Worm (Caenorhabditis elegans): ENCODE data around the gene pycr-4.
A peak's percentile ranks its signal among the peaks of the same experiment; 100 is the strongest.

Gene pycr-4

ce11 chrIV:7488457-7488783, 11.3 kb upstream of the pycr-4 start (continued):
- no peak for TF ChIP-seq ctbp-1 (GFP tag; IDR thresholded peaks at IDR 0.05)
- TF ChIP-seq unc-130 (GFP tag; optimal IDR thresholded peaks at IDR 0.05), result no peak
- TF ChIP-seq D1046.2 (GFP tag; IDR thresholded peaks at IDR 0.05), result peak; percentile 70; the same call in 1 of the 2 replicates
- TF ChIP-seq nhr-6 (tag; optimal IDR thresholded peaks at IDR 0.05), result no peak
- TF ChIP-seq pqm-1 (tag; optimal IDR thresholded peaks at IDR 0.05), result no peak
- TF ChIP-seq daf-16 (GFP tag; optimal IDR thresholded peaks at IDR 0.05), result no peak
- no peak for TF ChIP-seq daf-16 (tag; optimal IDR thresholded peaks at IDR 0.05)
- no peak for TF ChIP-seq R02D3.7 (tag; optimal IDR thresholded peaks at IDR 0.05)
- no peak for TF ChIP-seq mep-1 (tag; optimal IDR thresholded peaks at IDR 0.05)
- no peak; the same call in 1 of the 2 replicates for TF ChIP-seq set-16 (GFP tag; IDR thresholded peaks at IDR 0.05)
- no peak for TF ChIP-seq unc-62 (GFP tag; optimal IDR thresholded peaks at IDR 0.05 in 1 of 2)
- TF ChIP-seq unc-62 (tag; optimal IDR thresholded peaks at IDR 0.05), result no peak
- TF ChIP-seq F37D6.2 (tag; optimal IDR thresholded peaks at IDR 0.05), result no peak
- TF ChIP-seq lir-3 (tag; optimal IDR thresholded peaks at IDR 0.05), result no peak
- no peak for TF ChIP-seq egl-27 (tag; optimal IDR thresholded peaks at IDR 0.05)
- no peak for TF ChIP-seq ceh-32 (tag; optimal IDR thresholded peaks at IDR 0.05; ENCODE audit: poor library complexity)
- no peak for TF ChIP-seq jun-1 (tag; optimal IDR thresholded peaks at IDR 0.05)
- no peak for TF ChIP-seq rbr-2 (tag; optimal IDR thresholded peaks at IDR 0.05)
- TF ChIP-seq daf-12 (tag; optimal IDR thresholded peaks at IDR 0.05), result no peak
- no peak for TF ChIP-seq duxl-1 (tag; optimal IDR thresholded peaks at IDR 0.05; ENCODE audit: poor library complexity)

DNA sequence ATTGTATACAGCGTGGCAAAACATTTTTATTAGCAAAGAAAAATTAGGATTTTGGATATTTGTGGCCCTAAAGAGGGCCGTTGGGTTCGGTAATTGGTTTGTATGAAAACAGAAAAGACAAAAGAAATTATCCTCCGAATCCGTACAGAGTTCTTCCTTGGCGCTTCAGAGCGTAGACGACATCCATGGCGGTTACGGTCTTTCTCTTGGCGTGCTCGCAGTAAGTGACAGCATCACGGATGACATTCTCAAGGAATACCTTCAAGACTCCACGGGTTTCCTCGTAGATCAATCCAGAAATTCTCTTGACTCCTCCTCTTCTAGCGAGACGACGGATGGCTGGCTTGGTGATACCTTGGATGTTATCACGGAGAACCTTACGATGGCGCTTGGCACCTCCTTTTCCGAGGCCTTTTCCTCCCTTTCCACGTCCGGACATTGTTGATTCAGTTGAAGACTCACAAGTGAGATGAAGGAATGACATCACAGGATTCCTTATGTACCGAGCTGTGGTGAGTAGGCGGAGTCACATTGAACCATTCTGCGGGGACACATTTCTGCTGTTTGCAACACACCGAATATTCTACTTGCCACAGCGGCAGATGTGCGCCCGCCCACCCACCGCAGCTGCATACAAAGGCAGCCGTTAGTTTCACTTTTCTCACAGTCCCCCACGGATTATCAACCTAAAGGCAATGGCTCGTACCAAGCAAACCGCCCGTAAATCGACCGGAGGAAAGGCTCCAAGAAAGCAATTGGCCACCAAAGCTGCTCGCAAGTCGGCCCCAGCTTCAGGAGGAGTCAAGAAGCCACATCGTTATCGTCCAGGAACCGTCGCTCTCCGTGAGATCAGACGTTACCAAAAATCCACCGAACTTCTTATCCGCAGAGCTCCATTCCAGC, 10.7 kb upstream of the pycr-4 start, which contains the start of the genes his-60 and his-59:
Gene his-60 (minus strand): TSS at position 439 of the 903 bp plus-strand sequence.
Gene his-59 (plus strand): TSS at position 696 of the 903 bp plus-strand sequence.
- TF ChIP-seq mdt-29 (GFP tag; IDR thresholded peaks at IDR 0.05), result peak; percentile 26; the same call in 1 of the 2 replicates
- no peak for TF ChIP-seq daf-12 (tag; optimal IDR thresholded peaks at IDR 0.05)
- TF ChIP-seq F26F4.8 (GFP tag; conservative IDR thresholded peaks at IDR 0.05), result peak; percentile 63
- no peak for TF ChIP-seq lin-29 (GFP tag; IDR thresholded peaks at IDR 0.05)
- no peak for TF ChIP-seq ceh-28 (tag; optimal IDR thresholded peaks at IDR 0.05)
- TF ChIP-seq madf-5 (GFP tag; IDR thresholded peaks at IDR 0.05), result no peak
- peak; percentile 37; the same call in 1 of the 2 replicates for TF ChIP-seq lin-1 (GFP tag; IDR thresholded peaks at IDR 0.05)
- no peak for TF ChIP-seq nhr-237 (tag; optimal IDR thresholded peaks at IDR 0.05)
- peak; percentile 82 for TF ChIP-seq nhr-48 (tag; optimal IDR thresholded peaks at IDR 0.05)
- peak; percentile 46; the same call in 1 of the 2 replicates for TF ChIP-seq nhr-42 (GFP tag; IDR thresholded peaks at IDR 0.05)
- TF ChIP-seq dve-1 (tag; optimal IDR thresholded peaks at IDR 0.05; ENCODE audit: insufficient read depth), result peak; percentile 98
- TF ChIP-seq D1046.2 (GFP tag; IDR thresholded peaks at IDR 0.05), result 0 out of 2 replicates have a peak, but pooled peaks have one; percentile 31
- TF ChIP-seq unc-39 (tag; optimal IDR thresholded peaks at IDR 0.05), result no peak
- TF ChIP-seq ztf-11 (tag; optimal IDR thresholded peaks at IDR 0.05), result no peak
- peak; percentile 42; the same call in 1 of the 2 replicates for TF ChIP-seq tra-1 (GFP tag; IDR thresholded peaks at IDR 0.05)
- no peak for TF ChIP-seq nhr-28 (tag; optimal IDR thresholded peaks at IDR 0.05)
- no peak for TF ChIP-seq nhr-111 (GFP tag; optimal IDR thresholded peaks at IDR 0.05)
- peak; percentile 80 for TF ChIP-seq mes-2 (tag; optimal IDR thresholded peaks at IDR 0.05; ENCODE audit: poor library complexity, severe bottlenecking)
- peak; percentile 84 for TF ChIP-seq dmd-8 (GFP tag; IDR thresholded peaks at IDR 0.05)
- peak; percentile 71 for TF ChIP-seq set-16 (GFP tag; IDR thresholded peaks at IDR 0.05)
- TF ChIP-seq Y105C5A.15 (GFP tag; IDR thresholded peaks at IDR 0.05), result peak; percentile 50; the same call in 1 of the 2 replicates
- peak; percentile 76 for TF ChIP-seq hlh-11 (tag; optimal IDR thresholded peaks at IDR 0.05)
- TF ChIP-seq F49E8.2 (tag; optimal IDR thresholded peaks at IDR 0.05; ENCODE audit: borderline replicate concordance), result peak; percentile 89
- no peak for TF ChIP-seq ZK546.5 (tag; optimal IDR thresholded peaks at IDR 0.05)
- TF ChIP-seq arid-1 (GFP tag; conservative IDR thresholded peaks at IDR 0.05), result peak; percentile 71
- no peak for TF ChIP-seq ceh-82 (tag; optimal IDR thresholded peaks at IDR 0.05)
- TF ChIP-seq php-3 (GFP tag; IDR thresholded peaks at IDR 0.05), result peak; percentile 59; the same call in 1 of the 2 replicates
- TF ChIP-seq daf-16 (GFP tag; optimal IDR thresholded peaks at IDR 0.05), result no peak
- peak; percentile 62 for TF ChIP-seq daf-16 (tag; optimal IDR thresholded peaks at IDR 0.05)
- peak; percentile 23; the same call in 1 of the 2 replicates for TF ChIP-seq hmg-1.1 (GFP tag; IDR thresholded peaks at IDR 0.05)
- TF ChIP-seq nhr-102 (tag; optimal IDR thresholded peaks at IDR 0.05), result peak; percentile 80
- peak; percentile 27 for TF ChIP-seq nhr-25 (tag; optimal IDR thresholded peaks at IDR 0.05; ENCODE audit: borderline replicate concordance, insufficient read depth)
- peak; percentile 48 for TF ChIP-seq lin-38 (GFP tag; IDR thresholded peaks at IDR 0.05)
